Fruit fly (Drosophila melanogaster) Kc167 (cell line): ENCODE data around the gene CG15425.

Source experiments
- h ChIP-seq: fragments of >200 bp; optimal IDR thresholded peaks from 3 replicates; lab custom pipeline; 2018; ENCODE audit warnings: missing external identifiers
- psq ChIP-seq: fragments of >200 bp; optimal IDR thresholded peaks from 2 replicates; lab custom pipeline; 2017; ENCODE audit warnings: missing external identifiers

DNA sequence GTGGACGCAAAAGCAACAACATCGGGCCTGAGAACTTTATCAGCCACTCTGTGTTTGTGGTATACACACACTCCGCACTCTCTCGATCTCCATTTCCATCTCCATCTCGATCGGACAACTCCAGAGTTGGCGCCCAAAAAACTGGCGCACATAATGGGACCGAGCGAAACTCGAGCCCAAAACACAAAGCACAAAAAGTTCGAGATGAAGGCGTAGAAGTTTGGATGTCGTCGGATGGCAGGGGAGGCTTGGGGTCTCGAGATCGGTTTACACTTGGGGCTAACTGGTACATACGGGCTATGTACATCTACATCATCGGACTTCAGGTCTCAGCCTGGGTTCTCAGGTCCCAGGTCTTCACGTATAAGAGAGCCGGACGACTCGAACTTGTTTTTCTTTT is 29.3 kb downstream of the CG15425 start:
- TF ChIP-seq h = no peak
- TF ChIP-seq psq = no peak
